Worm (Caenorhabditis elegans) whole organism, L1 larva: ENCODE data around the gene srh-145.

Experiments
- alr-1 ChIP-seq: fragments of 200-800 bp; sonication (Bioruptor generic); optimal IDR thresholded peaks from 2 replicates; lab custom pipeline; 2018; ENCODE audit warnings: borderline replicate concordance, mild to moderate bottlenecking, missing genetic modification characterization, missing compliant biosample characterization
- elt-2 ChIP-seq: sonication (generic microtip); optimal IDR thresholded peaks from 2 replicates; lab custom pipeline; 2016; ENCODE audit warnings: missing genetic modification characterization, mild to moderate bottlenecking, inconsistent platforms, missing compliant biosample characterization, missing genetic modification reagents
- nhr-12 ChIP-seq: sonication (generic microtip); optimal IDR thresholded peaks from 2 replicates; lab custom pipeline; 2017; ENCODE audit warnings: missing biosample characterization, missing genetic modification characterization
- nhr-71 ChIP-seq: sonication (generic microtip); optimal IDR thresholded peaks from 2 replicates; lab custom pipeline; 2016; ENCODE audit warnings: mild to moderate bottlenecking, missing genetic modification characterization, moderate library complexity, missing compliant biosample characterization
- snpc-4 ChIP-seq: fragments of 150-350 bp; optimal IDR thresholded peaks from 2 replicates; lab custom pipeline; 2014; ENCODE audit warnings: missing biosample characterization, missing genetic modification characterization
- sptf-1 ChIP-seq: fragments of 150-350 bp; optimal IDR thresholded peaks from 2 replicates; lab custom pipeline; 2014; ENCODE audit warnings: missing biosample characterization, missing genetic modification characterization
- unc-130 ChIP-seq: fragments of 150-350 bp; optimal IDR thresholded peaks from 2 replicates; lab custom pipeline; 2017; ENCODE audit warnings: missing biosample characterization, missing genetic modification characterization, inconsistent platforms

DNA sequence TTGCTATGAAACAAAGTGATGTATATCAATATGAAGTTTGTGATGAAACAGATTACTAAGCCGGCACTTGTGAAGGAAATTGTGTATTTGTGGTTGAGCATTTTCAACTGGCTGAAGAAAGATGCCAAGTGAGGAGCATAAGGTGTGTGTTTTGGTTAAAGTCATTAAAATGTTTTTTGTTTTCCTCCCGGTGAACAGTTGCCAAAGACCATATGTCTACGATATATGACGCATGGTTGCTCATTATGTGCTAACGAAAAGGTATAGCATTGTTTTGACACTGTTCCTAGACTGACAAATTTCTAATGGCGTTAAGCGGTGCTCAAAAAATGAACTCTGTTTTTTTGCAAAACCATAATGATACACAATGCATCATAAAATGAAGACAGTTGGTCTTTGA, 6.5 kb downstream of the srh-145 start, which contains the start of gene str-55:
- TF ChIP-seq alr-1 (tag; lab: Kevin White, UChicago) (no peak), unc-130 (no peak), snpc-4 (tag; lab: Kevin White, UChicago) (no peak), nhr-71 (tag; lab: Kevin White, UChicago) (no peak), nhr-12 (tag; lab: Kevin White, UChicago) (no peak), elt-2 (tag; lab: Kevin White, UChicago) (no peak), sptf-1 (tag; lab: Kevin White, UChicago) (no peak)
